Worm (Caenorhabditis elegans) whole organism, early embryonic: Measurements from ENCODE around the gene ddx-23.

Source experiments
- B0310.2 ChIP-seq: sonication (generic microtip); optimal IDR thresholded peaks from 2 replicates; lab custom pipeline; 2016; ENCODE audit warnings: mild to moderate bottlenecking, missing genetic modification characterization, missing compliant biosample characterization
- F13C5.2 ChIP-seq: sonication (generic microtip); optimal IDR thresholded peaks from 2 replicates; lab custom pipeline; 2017; ENCODE audit warnings: mild to moderate bottlenecking, missing genetic modification characterization, inconsistent platforms, missing compliant biosample characterization
- aly-1 ChIP-seq: sonication (generic microtip); optimal IDR thresholded peaks from 2 replicates; lab custom pipeline; 2016; ENCODE audit warnings: missing genetic modification characterization, missing compliant biosample characterization
- ama-1 ChIP-seq: fragments of 150-350 bp; optimal IDR thresholded peaks from 2 replicates; lab custom pipeline; 2014
- ceh-13 ChIP-seq: fragments of 200-800 bp; sonication (Bioruptor generic); optimal IDR thresholded peaks from 2 replicates; lab custom pipeline; 2018; ENCODE audit warnings: mild to moderate bottlenecking, missing genetic modification characterization, missing compliant biosample characterization
- ceh-36 ChIP-seq: sonication (generic microtip); optimal IDR thresholded peaks from 2 replicates; lab custom pipeline; 2016; ENCODE audit warnings: missing genetic modification characterization, inconsistent platforms, missing compliant biosample characterization
- ets-7 ChIP-seq: sonication (generic microtip); optimal IDR thresholded peaks from 2 replicates; lab custom pipeline; 2016; ENCODE audit warnings: missing genotype, missing genetic modification characterization, missing compliant biosample characterization
- flt-1 ChIP-seq: fragments of 200-800 bp; sonication (Bioruptor generic); IDR thresholded peaks from 2 replicates; pipeline ENCODE4 v1.3.6; 2022; ENCODE audit warnings: missing genetic modification characterization, missing compliant biosample characterization
- hmbx-1 ChIP-seq: sonication (generic microtip); optimal IDR thresholded peaks from 2 replicates; lab custom pipeline; 2016; ENCODE audit warnings: mild to moderate bottlenecking, missing genetic modification characterization, missing compliant biosample characterization
- hmg-4 ChIP-seq: fragments of 200-800 bp; sonication (Bioruptor generic); optimal IDR thresholded peaks from 2 replicates; lab custom pipeline; 2018; ENCODE audit warnings: mild to moderate bottlenecking, missing genetic modification characterization, missing compliant biosample characterization
- hnd-1 ChIP-seq: sonication (generic microtip); optimal IDR thresholded peaks from 2 replicates; lab custom pipeline; 2016; ENCODE audit warnings: missing genetic modification characterization, missing compliant biosample characterization
- pes-1 ChIP-seq: fragments of 200-800 bp; sonication (Bioruptor generic); IDR thresholded peaks from 2 replicates; pipeline ENCODE4 v1.3.6; 2022; ENCODE audit warnings: missing genetic modification reagents, missing genetic modification characterization, missing compliant biosample characterization
- scrt-1 ChIP-seq: fragments of 200-800 bp; sonication (Bioruptor generic); IDR thresholded peaks from 2 replicates; pipeline ENCODE4 v1.3.6; 2022; ENCODE audit warnings: missing genetic modification characterization, missing compliant biosample characterization
- sea-1 ChIP-seq: fragments of 200-800 bp; sonication (Bioruptor generic); conservative IDR thresholded peaks from 2 replicates; pipeline ENCODE4 v1.3.6; 2022; ENCODE audit warnings: missing genetic modification characterization, missing compliant biosample characterization
- tbx-11 ChIP-seq: fragments of 200-800 bp; sonication (Bioruptor generic); IDR thresholded peaks from 2 replicates; pipeline ENCODE4 v1.3.6; 2022; ENCODE audit warnings: missing genetic modification characterization, missing compliant biosample characterization
- tbx-37 ChIP-seq: fragments of 200-800 bp; sonication (Bioruptor generic); conservative IDR thresholded peaks from 2 replicates; pipeline ENCODE4 v1.3.6; 2022; ENCODE audit warnings: missing genetic modification reagents, missing genetic modification characterization, missing compliant biosample characterization
- tra-4 ChIP-seq: sonication (generic microtip); optimal IDR thresholded peaks from 2 replicates; lab custom pipeline; 2017; ENCODE audit warnings: missing genetic modification characterization, missing compliant biosample characterization

Gene ddx-23

DNA sequence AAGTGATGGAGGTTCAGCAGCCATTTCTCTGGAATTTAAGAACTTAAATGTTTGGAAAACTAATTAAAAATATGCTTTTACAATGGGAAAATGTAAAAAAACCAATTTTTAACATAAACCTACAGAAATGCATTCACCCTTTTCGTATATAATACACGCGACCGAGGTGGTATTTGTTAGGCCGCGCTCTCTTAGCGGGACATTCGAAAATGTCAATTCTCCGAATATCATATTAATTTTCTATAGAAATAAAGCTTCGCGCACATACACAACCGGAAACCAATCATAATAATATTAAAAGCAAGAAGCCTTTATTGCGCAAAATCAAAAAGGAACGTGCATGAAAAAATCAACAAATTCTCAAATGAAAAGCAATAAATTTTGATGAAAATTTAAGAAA, at the start of gene ddx-23:
TSS of gene ddx-23 (minus strand) at position 30 of the 400 bp plus-strand sequence.
- no peak for TF ChIP-seq hmg-4 (GFP tag; lab: Kevin White, UChicago)
- no peak for TF ChIP-seq sea-1 (GFP tag; lab: Robert Waterston, UW)
- TF ChIP-seq pes-1 (GFP tag; lab: Robert Waterston, UW) = no peak
- no peak for TF ChIP-seq hmbx-1 (tag; lab: Kevin White, UChicago)
- no peak for TF ChIP-seq aly-1 (tag; lab: Kevin White, UChicago)
- no peak for TF ChIP-seq ceh-13 (GFP tag; lab: Kevin White, UChicago)
- TF ChIP-seq tra-4 (tag; lab: Kevin White, UChicago) = no peak
- no peak for TF ChIP-seq scrt-1 (GFP tag; lab: Robert Waterston, UW)
- no peak for TF ChIP-seq flt-1 (GFP tag; lab: Robert Waterston, UW)
- TF ChIP-seq hnd-1 (tag; lab: Kevin White, UChicago) = no peak
- TF ChIP-seq tbx-37 = no peak; the same call in 1 of the 2 replicates
- no peak for TF ChIP-seq ets-7
- TF ChIP-seq B0310.2 (tag; lab: Kevin White, UChicago) = no peak
- TF ChIP-seq ceh-36 (tag; lab: Kevin White, UChicago) = no peak
- no peak for TF ChIP-seq ama-1 (lab: Kevin White, UChicago)
- no peak for TF ChIP-seq F13C5.2 (tag; lab: Kevin White, UChicago)
- TF ChIP-seq tbx-11 (GFP tag; lab: Robert Waterston, UW) = no peak

DNA sequence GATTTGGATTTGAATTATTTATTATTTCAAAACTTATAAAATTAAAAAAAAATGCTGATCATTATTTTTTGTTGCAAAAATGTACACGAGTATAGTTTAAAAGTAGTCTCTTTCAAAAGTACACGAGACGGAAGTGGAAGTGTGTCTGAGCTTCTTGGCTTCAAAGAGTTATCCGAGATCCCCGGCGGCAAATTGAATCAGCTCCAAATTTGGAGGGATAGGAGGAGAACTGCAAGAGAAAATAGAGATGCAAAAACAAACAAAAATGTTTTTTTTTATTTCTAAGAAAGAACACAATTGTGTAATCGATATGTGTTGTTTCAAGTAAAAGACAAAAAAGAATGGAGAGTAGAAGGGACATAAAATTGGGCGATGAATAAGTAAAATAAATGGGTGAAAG, 49.5 kb upstream of the ddx-23 start:
- TF ChIP-seq tbx-11 (GFP tag; lab: Robert Waterston, UW) (no peak), sea-1 (GFP tag; lab: Robert Waterston, UW) (no peak), F13C5.2 (tag; lab: Kevin White, UChicago) (no peak), tbx-37 (no peak)

DNA sequence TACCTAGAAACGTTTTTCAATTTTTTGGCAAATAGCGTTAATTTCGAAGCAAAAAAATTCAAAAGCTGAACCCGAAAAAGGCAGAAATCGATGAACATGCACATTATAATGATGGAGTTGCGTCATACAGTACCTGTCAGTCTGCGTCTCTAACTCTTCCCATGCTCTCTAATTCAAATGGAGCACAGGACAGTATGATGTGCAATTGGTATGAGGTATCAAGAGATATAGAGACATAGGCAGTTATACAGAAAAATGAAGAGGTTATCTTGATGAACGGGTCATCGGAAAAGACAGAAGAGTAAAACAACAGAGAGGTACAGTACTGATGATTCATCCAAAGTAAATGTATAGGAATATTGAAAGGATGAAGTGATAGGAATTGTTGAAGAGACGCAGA, 47.6 kb upstream of the ddx-23 start:
- TF ChIP-seq scrt-1 (GFP tag; lab: Robert Waterston, UW) (no peak), hmbx-1 (tag; lab: Kevin White, UChicago) (no peak), tra-4 (tag; lab: Kevin White, UChicago) (no peak), hnd-1 (tag; lab: Kevin White, UChicago) (no peak), ets-7 (no peak), ceh-13 (GFP tag; lab: Kevin White, UChicago) (no peak), ama-1 (lab: Kevin White, UChicago) (no peak), hmg-4 (GFP tag; lab: Kevin White, UChicago) (no peak), aly-1 (tag; lab: Kevin White, UChicago) (no peak), F13C5.2 (tag; lab: Kevin White, UChicago) (no peak), B0310.2 (tag; lab: Kevin White, UChicago) (no peak), pes-1 (GFP tag; lab: Robert Waterston, UW) (no peak), tbx-37 (no peak), flt-1 (GFP tag; lab: Robert Waterston, UW) (no peak; the same call in 1 of the 2 replicates), tbx-11 (GFP tag; lab: Robert Waterston, UW) (no peak), sea-1 (GFP tag; lab: Robert Waterston, UW) (no peak), ceh-36 (tag; lab: Kevin White, UChicago) (no peak)

DNA sequence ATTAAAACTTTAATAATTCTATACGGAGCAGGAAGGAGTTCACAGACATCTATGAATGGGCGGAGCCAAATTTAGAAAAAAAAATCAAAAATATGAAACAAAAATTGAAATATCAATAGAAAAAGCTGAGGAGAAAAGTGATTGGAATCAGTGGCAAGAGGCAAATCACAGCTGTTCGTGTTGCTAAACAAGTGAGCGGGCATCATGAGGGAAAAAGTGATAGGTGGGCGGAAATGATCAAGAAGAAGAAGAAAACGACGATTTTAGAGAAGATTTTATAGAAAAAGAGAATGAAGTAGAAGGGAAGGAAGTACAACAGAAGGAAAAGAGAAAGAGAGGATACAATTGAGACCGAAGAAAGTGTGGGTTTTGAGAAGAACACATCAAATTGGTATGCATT, 45.6 kb upstream of the ddx-23 start:
- TF ChIP-seq hmg-4 (GFP tag; lab: Kevin White, UChicago) (no peak), ets-7 (no peak), pes-1 (GFP tag; lab: Robert Waterston, UW) (no peak), B0310.2 (tag; lab: Kevin White, UChicago) (no peak), F13C5.2 (tag; lab: Kevin White, UChicago) (no peak), ceh-36 (tag; lab: Kevin White, UChicago) (no peak), sea-1 (GFP tag; lab: Robert Waterston, UW) (no peak), tbx-37 (no peak), hmbx-1 (tag; lab: Kevin White, UChicago) (no peak), tra-4 (tag; lab: Kevin White, UChicago) (no peak), ama-1 (lab: Kevin White, UChicago) (no peak), hnd-1 (tag; lab: Kevin White, UChicago) (no peak), ceh-13 (GFP tag; lab: Kevin White, UChicago) (no peak), aly-1 (tag; lab: Kevin White, UChicago) (no peak)

DNA sequence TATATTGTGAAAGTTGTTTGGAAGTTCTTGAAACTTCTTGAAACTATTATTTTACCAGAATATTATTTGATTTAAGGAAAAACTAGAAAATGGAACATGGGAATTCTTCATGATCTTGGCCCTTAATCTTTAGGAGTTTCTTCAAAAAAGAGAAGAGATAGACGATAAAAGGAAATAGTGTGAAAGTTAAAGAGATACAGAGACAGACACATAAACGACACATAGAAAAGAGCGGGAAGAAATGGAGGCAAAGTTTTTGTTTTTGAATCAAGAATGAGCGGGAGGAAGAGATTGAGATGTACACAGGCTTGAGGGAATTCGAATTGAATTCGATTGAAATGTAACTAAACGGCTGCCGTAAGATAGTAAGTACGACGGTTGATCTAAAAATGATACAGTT, 44.4 kb upstream of the ddx-23 start:
- no peak for TF ChIP-seq flt-1 (GFP tag; lab: Robert Waterston, UW)
- no peak for TF ChIP-seq ceh-13 (GFP tag; lab: Kevin White, UChicago)
- TF ChIP-seq sea-1 (GFP tag; lab: Robert Waterston, UW) = no peak
- no peak for TF ChIP-seq ama-1 (lab: Kevin White, UChicago)
- no peak for TF ChIP-seq aly-1 (tag; lab: Kevin White, UChicago)
- no peak for TF ChIP-seq F13C5.2 (tag; lab: Kevin White, UChicago)
- TF ChIP-seq pes-1 (GFP tag; lab: Robert Waterston, UW) = no peak
- no peak for TF ChIP-seq ceh-36 (tag; lab: Kevin White, UChicago)
- no peak for TF ChIP-seq tbx-11 (GFP tag; lab: Robert Waterston, UW)
- no peak for TF ChIP-seq tra-4 (tag; lab: Kevin White, UChicago)

DNA sequence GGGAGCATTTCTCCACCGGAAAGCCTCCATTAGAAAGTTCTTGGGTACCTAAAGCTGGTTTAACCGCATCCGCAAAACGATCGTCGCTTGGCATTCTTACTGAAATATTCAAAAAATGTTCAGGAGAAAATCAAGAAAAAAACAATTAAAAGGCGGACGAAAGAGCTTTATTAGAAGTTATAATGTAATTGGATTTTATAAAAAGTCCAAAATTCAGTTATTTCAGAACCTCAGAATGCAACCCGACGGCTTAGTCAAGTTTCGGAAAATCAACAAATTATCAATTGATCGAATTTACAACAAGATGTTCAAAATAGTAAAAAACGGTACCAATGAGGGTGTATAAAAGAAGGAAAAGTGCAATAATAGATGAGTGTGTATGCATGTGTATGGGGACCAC, 42.8 kb upstream of the ddx-23 start, which contains the start of gene pxl-1:
TSS of gene pxl-1 (minus strand) at position 101 of the 400 bp plus-strand sequence.
- TF ChIP-seq B0310.2 (tag; lab: Kevin White, UChicago) = no peak
- TF ChIP-seq hmg-4 (GFP tag; lab: Kevin White, UChicago) = no peak
- no peak for TF ChIP-seq ets-7
- TF ChIP-seq ama-1 (lab: Kevin White, UChicago) = no peak
- no peak for TF ChIP-seq F13C5.2 (tag; lab: Kevin White, UChicago)
- TF ChIP-seq sea-1 (GFP tag; lab: Robert Waterston, UW) = no peak
- no peak for TF ChIP-seq aly-1 (tag; lab: Kevin White, UChicago)
- TF ChIP-seq tbx-37 = no peak
- no peak for TF ChIP-seq pes-1 (GFP tag; lab: Robert Waterston, UW)
- no peak for TF ChIP-seq flt-1 (GFP tag; lab: Robert Waterston, UW)
- no peak for TF ChIP-seq ceh-36 (tag; lab: Kevin White, UChicago)
- no peak for TF ChIP-seq hnd-1 (tag; lab: Kevin White, UChicago)
- no peak for TF ChIP-seq hmbx-1 (tag; lab: Kevin White, UChicago)
- TF ChIP-seq tbx-11 (GFP tag; lab: Robert Waterston, UW) = no peak
- no peak for TF ChIP-seq tra-4 (tag; lab: Kevin White, UChicago)
- TF ChIP-seq scrt-1 (GFP tag; lab: Robert Waterston, UW) = no peak
- no peak for TF ChIP-seq ceh-13 (GFP tag; lab: Kevin White, UChicago)
